Fruit fly (Drosophila melanogaster) whole organism, embryonic: ENCODE measurements around the gene nmdyn-D7.

Experiments used
- CG15601 ChIP-seq: fragments of 200-800 bp; sonication (Bioruptor generic); optimal IDR thresholded peaks from 3 replicates; lab custom pipeline; 2019; ENCODE audit warnings: missing biosample characterization, mild to moderate bottlenecking, missing genetic modification characterization, moderate library complexity
- CG17568 ChIP-seq: fragments of 200-800 bp; sonication (Bioruptor generic); optimal IDR thresholded peaks from 2 replicates; lab custom pipeline; 2018; ENCODE audit warnings: missing biosample characterization, mild to moderate bottlenecking, missing genetic modification characterization, moderate library complexity
- CG18764 ChIP-seq: fragments of 200-800 bp; sonication (Bioruptor generic); optimal IDR thresholded peaks from 3 replicates; lab custom pipeline; 2016; ENCODE audit warnings: missing biosample characterization, missing genetic modification characterization
- CG7357 ChIP-seq: fragments of 200-800 bp; sonication (Bioruptor generic); IDR thresholded peaks from 3 replicates; pipeline ENCODE4 v1.3.6; 2022; ENCODE audit warnings: missing biosample characterization, missing genetic modification characterization
- HmgZ ChIP-seq: fragments of 200-800 bp; sonication (Bioruptor generic); optimal IDR thresholded peaks from 2 replicates; lab custom pipeline; 2018; ENCODE audit warnings: missing biosample characterization, mild to moderate bottlenecking, missing genetic modification characterization
- bigmax ChIP-seq: fragments of 200-800 bp; sonication (Bioruptor generic); optimal IDR thresholded peaks from 2 replicates; lab custom pipeline; 2018; ENCODE audit warnings: missing biosample characterization, mild to moderate bottlenecking, missing genetic modification characterization
- gem ChIP-seq: fragments of 200-800 bp; sonication (Bioruptor generic); optimal IDR thresholded peaks from 2 replicates; lab custom pipeline; 2019; ENCODE audit warnings: missing biosample characterization, mild to moderate bottlenecking, missing genetic modification characterization, moderate library complexity
- kni ChIP-seq: fragments of 200-800 bp; sonication (Bioruptor generic); optimal IDR thresholded peaks from 3 replicates; lab custom pipeline; 2017; ENCODE audit warnings: mild to moderate bottlenecking, missing biosample characterization, missing genetic modification reagents, missing genetic modification characterization
- tna ChIP-seq: fragments of 200-800 bp; sonication (Bioruptor generic); IDR thresholded peaks from 2 replicates; pipeline ENCODE4 v1.3.6; 2022; ENCODE audit warnings: missing biosample characterization, missing genetic modification characterization; ENCODE audit not compliant: partially characterized antibody

dm6 chr3R:9702567-9702966 lies 22.8 kb downstream of the nmdyn-D7 start:
- TF ChIP-seq HmgZ (tag; lab: Kevin White, UChicago) = peak; percentile 86
- peak; percentile 94 for TF ChIP-seq gem
- TF ChIP-seq CG17568 (GFP tag; lab: Kevin White, UChicago) = peak; percentile 93
- peak; percentile 85 for TF ChIP-seq CG15601 (tag; lab: Kevin White, UChicago)
- TF ChIP-seq bigmax (GFP tag; lab: Kevin White, UChicago) = peak; percentile 57
- TF ChIP-seq CG18764 = peak; percentile 86
- peak; percentile 12 for TF ChIP-seq kni
- peak; percentile 80 for TF ChIP-seq CG7357 (GFP tag; lab: Robert Waterston, UW)
- TF ChIP-seq tna (GFP tag; lab: Robert Waterston, UW) = no peak
